Fruit fly (Drosophila melanogaster) whole organism, wandering third instar larva: ENCODE measurements around the gene B52.

Experiments used
- Abd-B ChIP-seq: fragments of >200 bp; optimal IDR thresholded peaks from 2 replicates; lab custom pipeline; 2017; ENCODE audit warnings: missing biosample characterization, missing genetic modification characterization
- CG32264 ChIP-seq: fragments of 200-800 bp; sonication (Bioruptor generic); optimal IDR thresholded peaks from 2 replicates; lab custom pipeline; 2016; ENCODE audit warnings: missing biosample characterization, missing genetic modification characterization
- CG9705 ChIP-seq: fragments of 200-800 bp; sonication (Bioruptor generic); optimal IDR thresholded peaks from 2 replicates; lab custom pipeline; 2018; ENCODE audit warnings: missing biosample characterization, mild to moderate bottlenecking, missing genetic modification characterization
- CrebA ChIP-seq: fragments of 200-800 bp; sonication (Bioruptor generic); optimal IDR thresholded peaks from 2 replicates; lab custom pipeline; 2016; ENCODE audit warnings: missing biosample characterization, mild to moderate bottlenecking, missing genetic modification characterization, borderline replicate concordance
- Dfd ChIP-seq: fragments of >200 bp; optimal IDR thresholded peaks from 2 replicates; lab custom pipeline; 2017; ENCODE audit warnings: missing biosample characterization, missing genetic modification characterization
- Dif ChIP-seq: fragments of 200-275, 200-300 bp; sonication (Bioruptor generic); optimal IDR thresholded peaks from 2 replicates; lab custom pipeline; 2018; ENCODE audit warnings: missing biosample characterization, missing genetic modification characterization; ENCODE audit not compliant: partially characterized antibody
- GATAd ChIP-seq: sonication (Bioruptor generic); optimal IDR thresholded peaks from 2 replicates; lab custom pipeline; 2016; ENCODE audit warnings: missing biosample characterization, missing genetic modification characterization
- HLH106 ChIP-seq: fragments of 200-800 bp; optimal IDR thresholded peaks from 3 replicates; lab custom pipeline; 2019; ENCODE audit warnings: missing biosample characterization, mild to moderate bottlenecking, missing genetic modification characterization, moderate library complexity
- Hnf4 ChIP-seq: fragments of 200-800 bp; sonication (Bioruptor generic); optimal IDR thresholded peaks from 2 replicates; lab custom pipeline; 2016; ENCODE audit warnings: missing biosample characterization, mild to moderate bottlenecking, missing genetic modification characterization
- Hr78 ChIP-seq: fragments of >200 bp; optimal IDR thresholded peaks from 2 replicates; lab custom pipeline; 2017; ENCODE audit warnings: missing biosample characterization, missing genetic modification characterization
- Hr83 ChIP-seq: fragments of 200-300 bp; sonication (Bioruptor generic); optimal IDR thresholded peaks from 2 replicates; lab custom pipeline; 2016; ENCODE audit warnings: missing biosample characterization, mild to moderate bottlenecking, missing genetic modification characterization, moderate library complexity; ENCODE audit not compliant: poor library complexity, severe bottlenecking
- Jra ChIP-seq: sonication (Bioruptor generic); optimal IDR thresholded peaks from 2 replicates; lab custom pipeline; 2016; ENCODE audit warnings: missing biosample characterization, missing genetic modification characterization
- Mio ChIP-seq: sonication (Bioruptor generic); optimal IDR thresholded peaks from 2 replicates; lab custom pipeline; 2016; ENCODE audit warnings: missing biosample characterization, missing genetic modification characterization
- Myc ChIP-seq: fragments of >200 bp; optimal IDR thresholded peaks from 2 replicates; lab custom pipeline; 2017
- N ChIP-seq: fragments of >200 bp; optimal IDR thresholded peaks from 2 replicates; lab custom pipeline; 2018; ENCODE audit warnings: missing biosample characterization, missing external identifiers, missing genetic modification characterization
- OdsH ChIP-seq: fragments of 200-800 bp; sonication (Bioruptor generic); optimal IDR thresholded peaks from 2 replicates; lab custom pipeline; 2016; ENCODE audit warnings: missing biosample characterization, mild to moderate bottlenecking, missing genetic modification characterization
- Rel ChIP-seq, 2 experiments: fragments of 200-800 bp; sonication (Bioruptor generic) in 1 of 2; optimal IDR thresholded peaks; 2 replicates in 1 of 2; 3 replicates in 1 of 2; lab custom pipeline; 2016 to 2019; ENCODE audit warnings: mild to moderate bottlenecking in 2 of 2, missing biosample characterization in 2 of 2, missing genetic modification characterization in 2 of 2, moderate library complexity in 1 of 2
- Sp1 ChIP-seq: fragments of 200-800 bp; sonication (Bioruptor generic); optimal IDR thresholded peaks from 3 replicates; lab custom pipeline; 2019; ENCODE audit warnings: missing biosample characterization, mild to moderate bottlenecking, missing genetic modification characterization, moderate library complexity
- Vsx2 ChIP-seq: fragments of 200-300, 225-300 bp; sonication (Bioruptor generic); optimal IDR thresholded peaks from 2 replicates; lab custom pipeline; 2018; ENCODE audit warnings: missing biosample characterization, missing genetic modification characterization; ENCODE audit not compliant: partially characterized antibody
- dl ChIP-seq, 2 experiments: fragments of 175-275, 200-275 bp in 1 of 2; fragments of 200-275 bp in 1 of 2; sonication (Bioruptor generic); optimal IDR thresholded peaks; lab custom pipeline; 2018; ENCODE audit warnings: mild to moderate bottlenecking in 2 of 2, missing biosample characterization in 2 of 2, missing genetic modification characterization in 2 of 2, moderate library complexity in 2 of 2; ENCODE audit not compliant: partially characterized antibody in 2 of 2, insufficient read depth in 1 of 2
- dmrt93B ChIP-seq: fragments of 200-800 bp; sonication (Bioruptor generic); optimal IDR thresholded peaks from 2 replicates; lab custom pipeline; 2018; ENCODE audit warnings: missing biosample characterization, mild to moderate bottlenecking, missing genetic modification characterization
- dsf ChIP-seq: sonication (Bioruptor generic); optimal IDR thresholded peaks from 2 replicates; lab custom pipeline; 2016; ENCODE audit warnings: missing biosample characterization, missing genetic modification characterization, borderline replicate concordance
- ey ChIP-seq: fragments of 200-800 bp; sonication (Bioruptor generic); optimal IDR thresholded peaks from 2 replicates; lab custom pipeline; 2016; ENCODE audit warnings: missing biosample characterization, missing genetic modification characterization
- foxo ChIP-seq, 2 experiments: fragments of 200-800 bp; sonication (Bioruptor generic); optimal IDR thresholded peaks; 2 replicates in 1 of 2; 3 replicates in 1 of 2; lab custom pipeline; 2016 to 2017; ENCODE audit warnings: missing biosample characterization in 2 of 2, missing genetic modification characterization in 2 of 2
- fru ChIP-seq: fragments of 200-800 bp; sonication (Bioruptor generic); optimal IDR thresholded peaks from 3 replicates; lab custom pipeline; 2016; ENCODE audit warnings: missing biosample characterization, mild to moderate bottlenecking, missing genetic modification characterization
- h ChIP-seq: fragments of 200-800 bp; sonication (Bioruptor generic); optimal IDR thresholded peaks from 3 replicates; lab custom pipeline; 2016; ENCODE audit warnings: missing biosample characterization, mild to moderate bottlenecking, missing genetic modification characterization
- jim ChIP-seq: fragments of 175-275, 200-325 bp; sonication (Bioruptor generic); optimal IDR thresholded peaks from 2 replicates; lab custom pipeline; 2016; ENCODE audit warnings: missing biosample characterization, mild to moderate bottlenecking, missing genetic modification characterization
- lola ChIP-seq: fragments of >200 bp; optimal IDR thresholded peaks from 2 replicates; lab custom pipeline; 2017; ENCODE audit warnings: missing biosample characterization, missing genetic modification characterization
- pan ChIP-seq: fragments of >200 bp; optimal IDR thresholded peaks from 2 replicates; lab custom pipeline; 2017
- psq ChIP-seq: fragments of 200-800 bp; sonication (Bioruptor generic); optimal IDR thresholded peaks from 3 replicates; lab custom pipeline; 2017; ENCODE audit warnings: missing biosample characterization, mild to moderate bottlenecking, missing genetic modification characterization, moderate library complexity
- rgr ChIP-seq: fragments of 200-800 bp; sonication (Bioruptor generic); optimal IDR thresholded peaks from 3 replicates; lab custom pipeline; 2016; ENCODE audit warnings: missing biosample characterization, mild to moderate bottlenecking, missing genetic modification characterization
- sage ChIP-seq: fragments of 200-800 bp; sonication (Bioruptor generic); optimal IDR thresholded peaks from 2 replicates; lab custom pipeline; 2016; ENCODE audit warnings: missing biosample characterization, mild to moderate bottlenecking, missing genetic modification characterization
- sv ChIP-seq: fragments of 200-800 bp; sonication (Bioruptor generic); optimal IDR thresholded peaks from 3 replicates; lab custom pipeline; 2016; ENCODE audit warnings: missing biosample characterization, missing genetic modification characterization
- tai ChIP-seq: sonication (Bioruptor generic); optimal IDR thresholded peaks from 2 replicates; lab custom pipeline; 2016; ENCODE audit warnings: missing biosample characterization, missing genetic modification characterization
- usp ChIP-seq: fragments of >200 bp; optimal IDR thresholded peaks from 2 replicates; lab custom pipeline; 2017; ENCODE audit warnings: missing biosample characterization, missing genetic modification characterization
- woc ChIP-seq: sonication (Bioruptor generic); optimal IDR thresholded peaks from 2 replicates; lab custom pipeline; 2016; ENCODE audit warnings: missing biosample characterization, mild to moderate bottlenecking, missing genetic modification characterization

The B52 gene

DNA sequence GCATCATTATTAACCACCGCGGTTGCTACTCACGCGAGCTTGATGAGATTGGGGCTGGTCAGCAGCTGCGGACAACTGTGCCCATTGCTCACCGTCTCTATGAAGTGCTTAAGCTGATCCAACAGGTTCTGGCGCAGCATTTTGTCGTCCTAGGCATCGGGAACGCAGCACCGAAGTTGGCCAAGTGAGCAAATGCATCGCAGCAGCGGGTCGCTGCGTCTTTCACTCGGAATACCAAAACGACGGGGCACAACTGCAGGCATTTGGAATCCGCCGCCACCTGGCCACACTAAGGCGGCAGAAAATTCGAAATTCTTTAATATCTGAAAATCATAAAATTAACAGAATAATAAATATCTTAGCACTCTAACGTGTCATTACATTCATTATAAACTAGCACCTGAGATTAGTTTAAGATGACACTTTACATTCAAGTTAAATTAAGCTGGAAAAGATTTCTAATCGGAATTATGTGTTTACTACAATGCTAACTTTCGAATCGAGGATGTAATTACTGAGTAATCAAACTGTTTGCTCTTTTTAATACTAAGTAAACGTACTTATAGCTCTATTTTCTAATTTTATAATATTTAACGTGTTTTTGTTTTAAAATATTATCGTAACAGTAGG lies 22.0 kb downstream of the B52 start:
- TF ChIP-seq ey (GFP tag; lab: Kevin White, UChicago) (no peak), Sp1 (no peak), Hr78 (GFP tag; lab: Kevin White, UChicago) (no peak), CrebA (no peak), woc (no peak), N (GFP tag; lab: Kevin White, UChicago) (no peak), h (GFP tag; lab: Kevin White, UChicago) (no peak), sv (GFP tag; lab: Kevin White, UChicago) (no peak), jim (GFP tag; lab: Kevin White, UChicago) (no peak), Mio (GFP tag; lab: Kevin White, UChicago) (no peak), dl (GFP tag; optimal IDR thresholded peaks at IDR 0.05; lab: Kevin White, UChicago; ENCODE audit: insufficient read depth in 1 of 2, partially characterized antibody in 2 of 2) (no peak), dsf (GFP tag; lab: Kevin White, UChicago) (no peak), Dfd (GFP tag; lab: Kevin White, UChicago) (no peak), Jra (GFP tag; lab: Kevin White, UChicago) (no peak), dmrt93B (no peak), OdsH (GFP tag; lab: Kevin White, UChicago) (no peak), Abd-B (GFP tag; lab: Kevin White, UChicago) (no peak), Hnf4 (GFP tag; lab: Kevin White, UChicago) (no peak), tai (GFP tag; lab: Kevin White, UChicago) (no peak), Dif (GFP tag; lab: Kevin White, UChicago) (no peak)

DNA sequence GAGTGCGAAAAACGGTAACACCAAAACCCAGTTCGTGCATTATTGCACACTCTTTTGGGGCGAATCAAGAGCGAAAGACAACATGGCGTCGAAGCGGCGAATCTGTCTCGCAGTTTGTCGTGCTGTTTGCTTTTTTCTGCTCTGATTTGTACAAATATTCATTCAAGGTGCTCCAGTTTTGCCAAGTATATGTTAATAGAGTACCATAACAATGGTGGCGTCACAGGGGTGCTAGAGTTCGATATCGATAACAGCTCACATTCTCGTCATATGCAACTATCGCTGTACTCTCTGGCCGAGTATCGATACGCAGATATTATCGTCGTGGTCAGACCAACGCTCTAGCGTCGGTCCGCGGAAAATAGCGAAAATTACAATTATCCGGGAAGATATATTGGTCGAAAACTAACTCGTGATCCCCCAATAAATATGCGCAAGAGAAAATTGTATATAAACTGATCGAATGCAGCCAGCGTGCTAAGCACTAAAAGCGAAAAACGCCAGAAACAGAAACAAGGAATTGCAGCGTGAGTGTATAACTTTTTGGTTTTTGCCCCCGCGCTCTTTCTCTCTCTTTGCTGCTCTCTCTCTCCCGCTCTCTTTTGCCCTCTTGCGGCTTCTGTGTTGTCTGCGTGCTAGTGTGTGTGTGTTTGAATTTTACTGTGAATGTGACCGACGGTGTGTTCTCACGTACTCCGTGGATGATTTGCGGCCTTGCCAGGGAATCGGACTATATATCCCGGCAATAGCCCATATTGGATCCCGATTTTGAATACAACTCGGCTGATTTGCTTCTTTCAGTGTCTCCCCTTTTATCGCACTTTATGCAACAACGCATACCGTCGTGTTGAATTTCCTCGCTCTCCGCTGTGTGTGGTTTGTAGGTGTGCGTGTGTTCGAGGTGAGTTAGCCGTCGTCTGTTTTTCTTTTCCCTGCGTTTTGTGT lies 22.8 kb downstream of the B52 start, which contains the start of gene flfl:
TSS of gene flfl (plus strand) at position 298 of the 945 bp plus-strand sequence.
- TF ChIP-seq foxo (GFP tag; optimal IDR thresholded peaks at IDR 0.05; lab: Kevin White, UChicago) (peak; percentile 1), Vsx2 (peak; percentile 88), N (GFP tag; lab: Kevin White, UChicago) (peak; percentile 34), HLH106 (tag; lab: Kevin White, UChicago) (peak; percentile 26), Dfd (GFP tag; lab: Kevin White, UChicago) (no peak), Myc (lab: Kevin White, UChicago) (peak; percentile 46), Hr83 (GFP tag; lab: Kevin White, UChicago) (peak; percentile 32), pan (lab: Kevin White, UChicago) (no peak), Dif (GFP tag; lab: Kevin White, UChicago) (peak; percentile 97), Sp1 (no peak), lola (GFP tag; lab: Kevin White, UChicago) (peak; percentile 50), CG9705 (peak; percentile 6), jim (GFP tag; lab: Kevin White, UChicago) (no peak), CrebA (no peak), dl (GFP tag; optimal IDR thresholded peaks at IDR 0.05; lab: Kevin White, UChicago; ENCODE audit: insufficient read depth in 1 of 2, partially characterized antibody in 2 of 2) (peak; percentile 77 to 95)

DNA sequence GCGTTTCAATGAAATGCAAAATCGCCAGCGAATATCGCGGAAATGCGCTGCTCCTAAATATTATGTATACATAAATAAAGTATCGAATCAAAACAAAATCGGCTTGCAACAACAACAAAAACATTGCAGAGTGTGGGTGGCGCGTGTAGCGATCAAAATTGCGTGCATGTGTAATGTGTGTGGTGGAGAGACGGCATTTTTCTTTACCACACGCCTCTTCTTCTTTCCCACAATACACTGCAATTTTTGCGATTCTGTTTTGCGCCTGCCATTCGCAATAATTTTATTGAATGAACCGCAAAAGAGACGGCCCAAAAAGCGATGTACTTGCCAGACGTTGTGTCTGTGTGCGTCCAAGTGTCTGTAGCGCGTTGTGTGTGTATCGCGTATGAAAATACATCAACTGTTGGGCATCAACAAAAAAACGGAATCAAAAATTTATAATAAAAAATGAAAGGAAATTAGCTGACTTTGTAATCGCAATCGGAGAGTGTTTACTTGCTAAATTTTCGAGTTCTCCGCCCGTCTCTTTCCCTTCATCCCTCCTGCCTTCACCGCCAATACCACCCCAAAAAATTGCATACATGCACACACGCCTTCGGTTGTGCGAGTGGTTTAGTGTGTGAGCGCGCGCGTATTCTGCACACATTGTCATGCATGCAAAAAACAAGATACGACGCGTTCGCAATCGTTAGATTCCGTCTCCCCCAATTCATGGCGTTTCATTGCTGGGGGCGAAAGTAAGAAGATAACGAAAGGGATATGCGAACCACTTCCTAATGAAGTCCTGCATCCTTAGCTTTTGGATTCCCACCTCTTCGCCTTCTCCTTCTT lies 23.7 kb downstream of the B52 start:
- no peak for TF ChIP-seq dsf (GFP tag; lab: Kevin White, UChicago)
- TF ChIP-seq ey (GFP tag; lab: Kevin White, UChicago), result no peak
- no peak for TF ChIP-seq Hr83 (GFP tag; lab: Kevin White, UChicago)
- no peak for TF ChIP-seq tai (GFP tag; lab: Kevin White, UChicago)
- TF ChIP-seq HLH106 (tag; lab: Kevin White, UChicago), result no peak
- no peak for TF ChIP-seq fru (GFP tag; lab: Kevin White, UChicago)
- peak; percentile 62 for TF ChIP-seq h (GFP tag; lab: Kevin White, UChicago)
- TF ChIP-seq Hnf4 (GFP tag; lab: Kevin White, UChicago), result peak; percentile 32
- TF ChIP-seq Jra (GFP tag; lab: Kevin White, UChicago), result no peak
- TF ChIP-seq usp (GFP tag; lab: Kevin White, UChicago), result no peak
- TF ChIP-seq dmrt93B, result no peak
- TF ChIP-seq GATAd (GFP tag; lab: Kevin White, UChicago), result no peak
- no peak for TF ChIP-seq lola (GFP tag; lab: Kevin White, UChicago)
- peak; percentile 99 for TF ChIP-seq psq (GFP tag; lab: Kevin White, UChicago)
- TF ChIP-seq rgr (GFP tag; lab: Kevin White, UChicago), result peak; percentile 5
- no peak for TF ChIP-seq sv (GFP tag; lab: Kevin White, UChicago)
- no peak for TF ChIP-seq pan (lab: Kevin White, UChicago)
- no peak for TF ChIP-seq Rel (GFP tag; optimal IDR thresholded peaks at IDR 0.05; lab: Kevin White, UChicago)
- TF ChIP-seq Rel (tag; optimal IDR thresholded peaks at IDR 0.05; lab: Kevin White, UChicago), result no peak
- peak; percentile 9 for TF ChIP-seq Dif (GFP tag; lab: Kevin White, UChicago)
- TF ChIP-seq CG32264 (GFP tag; lab: Kevin White, UChicago), result no peak
- no peak for TF ChIP-seq jim (GFP tag; lab: Kevin White, UChicago)
- no peak for TF ChIP-seq Myc (lab: Kevin White, UChicago)
- no peak for TF ChIP-seq sage (GFP tag; lab: Kevin White, UChicago)
- TF ChIP-seq Sp1, result no peak
- no peak for TF ChIP-seq Hr78 (GFP tag; lab: Kevin White, UChicago)
- TF ChIP-seq Vsx2, result no peak
- peak; percentile 25 for TF ChIP-seq OdsH (GFP tag; lab: Kevin White, UChicago)
- no peak for TF ChIP-seq CrebA
- peak in 1 of 2 experiments; percentile 27 for TF ChIP-seq dl (GFP tag; optimal IDR thresholded peaks at IDR 0.05; lab: Kevin White, UChicago; ENCODE audit: insufficient read depth in 1 of 2, partially characterized antibody in 2 of 2)
